Worm (Caenorhabditis elegans): ENCODE data around the gene mup-2.

The mup-2 gene

DNA sequence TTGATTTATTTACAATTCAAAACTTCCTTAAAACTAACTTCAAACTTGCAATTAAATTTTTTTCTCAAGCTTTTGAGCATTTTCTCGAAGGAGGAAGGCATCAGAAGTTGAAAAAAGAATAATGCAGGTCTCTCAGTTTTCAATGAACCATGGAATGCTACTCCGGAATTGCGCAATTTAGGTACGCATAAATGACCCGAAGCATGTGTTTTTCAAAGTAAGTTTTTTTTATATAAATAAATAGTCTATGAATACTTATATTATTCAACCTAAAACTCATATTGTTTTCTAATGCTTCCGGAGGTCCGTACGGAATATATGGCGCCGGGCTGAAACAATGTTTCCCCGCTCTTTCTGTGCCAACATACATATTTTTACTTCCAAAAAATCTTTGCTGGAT is 23.7 kb upstream of the mup-2 start, which contains the start of gene K10C2.2:
K10C2.2 (minus strand) TSS at position 101 of the 400 bp plus-strand sequence.
- TF ChIP-seq ztf-16 (tag; optimal IDR thresholded peaks at IDR 0.05) (no peak), K09A11.1 (tag; optimal IDR thresholded peaks at IDR 0.05; ENCODE audit: insufficient read depth) (no peak), unc-42 (tag; optimal IDR thresholded peaks at IDR 0.05) (no peak), ceh-2 (tag; optimal IDR thresholded peaks at IDR 0.05) (no peak), ceh-30 (tag; optimal IDR thresholded peaks at IDR 0.05) (no peak), ceh-48 (tag; optimal IDR thresholded peaks at IDR 0.05) (no peak), nhr-11 (tag; optimal IDR thresholded peaks at IDR 0.05) (no peak), ref-2 (tag; optimal IDR thresholded peaks at IDR 0.05) (no peak)

DNA sequence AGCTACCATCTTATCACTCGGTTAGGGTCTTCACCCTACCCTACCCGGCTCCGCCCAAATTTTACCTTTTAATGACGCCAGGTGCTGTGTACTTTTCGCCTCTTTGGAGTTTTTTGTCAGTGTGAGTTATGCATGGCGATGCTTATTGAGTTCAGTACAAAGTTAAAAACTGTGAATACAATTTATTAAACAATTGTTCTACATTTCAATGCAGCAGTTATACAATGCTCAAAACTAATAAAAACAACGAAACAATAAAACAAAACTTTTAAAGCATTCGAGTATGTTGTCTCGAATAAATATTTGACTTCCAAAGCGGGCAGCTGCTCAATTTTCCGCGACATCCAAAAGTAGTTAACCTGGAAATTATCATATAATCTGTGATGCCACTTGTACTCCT is 20.5 kb upstream of the mup-2 start, which contains the start of gene ctsa-2:
ctsa-2 (minus strand) TSS at position 101 of the 400 bp plus-strand sequence.
- TF ChIP-seq zip-5 (tag; optimal IDR thresholded peaks at IDR 0.05): no peak
- no peak for TF ChIP-seq C38D4.7 (GFP tag; optimal IDR thresholded peaks at IDR 0.05)
- TF ChIP-seq ceh-22 (tag; optimal IDR thresholded peaks at IDR 0.05): no peak
- no peak for TF ChIP-seq ceh-18 (tag; optimal IDR thresholded peaks at IDR 0.05)
- no peak for TF ChIP-seq hlh-15 (tag; optimal IDR thresholded peaks at IDR 0.05)
- no peak for TF ChIP-seq gmeb-2 (tag; optimal IDR thresholded peaks at IDR 0.05)
- TF ChIP-seq lin-11 (tag; optimal IDR thresholded peaks at IDR 0.05): no peak

DNA sequence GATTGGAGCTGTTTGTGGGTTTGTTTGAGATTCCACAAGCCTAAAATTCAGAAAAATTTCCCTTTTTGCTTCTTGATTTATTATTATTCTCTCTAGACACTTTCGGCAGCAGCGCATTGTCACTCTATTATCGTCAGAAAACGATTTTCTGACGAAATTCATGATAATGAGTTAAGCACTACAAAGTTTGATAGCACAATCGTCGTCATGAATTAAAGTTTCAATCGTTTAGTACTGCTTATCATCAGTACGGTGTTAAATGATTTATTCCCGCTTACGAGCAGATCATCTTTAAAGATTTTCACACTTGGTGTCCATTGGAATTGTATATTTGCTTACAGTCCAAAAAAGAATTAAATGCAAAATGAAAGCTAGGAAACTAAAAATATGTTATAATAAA is 19.5 kb upstream of the mup-2 start:
- no peak for TF ChIP-seq odd-2 (tag; optimal IDR thresholded peaks at IDR 0.05)
- TF ChIP-seq elt-4 (tag; optimal IDR thresholded peaks at IDR 0.05): no peak
- TF ChIP-seq unc-86 (tag; optimal IDR thresholded peaks at IDR 0.05): no peak
- no peak for TF ChIP-seq lin-11 (tag; optimal IDR thresholded peaks at IDR 0.05)
- no peak for TF ChIP-seq ceh-22 (tag; optimal IDR thresholded peaks at IDR 0.05)
- TF ChIP-seq hlh-6 (tag; optimal IDR thresholded peaks at IDR 0.05): no peak
- no peak for TF ChIP-seq nhr-11 (tag; optimal IDR thresholded peaks at IDR 0.05)
- no peak for TF ChIP-seq pha-4 (tag; optimal IDR thresholded peaks at IDR 0.05)
- no peak for TF ChIP-seq elt-2 (tag; optimal IDR thresholded peaks at IDR 0.05)
- TF ChIP-seq ceh-14 (tag; optimal IDR thresholded peaks at IDR 0.05): no peak

DNA sequence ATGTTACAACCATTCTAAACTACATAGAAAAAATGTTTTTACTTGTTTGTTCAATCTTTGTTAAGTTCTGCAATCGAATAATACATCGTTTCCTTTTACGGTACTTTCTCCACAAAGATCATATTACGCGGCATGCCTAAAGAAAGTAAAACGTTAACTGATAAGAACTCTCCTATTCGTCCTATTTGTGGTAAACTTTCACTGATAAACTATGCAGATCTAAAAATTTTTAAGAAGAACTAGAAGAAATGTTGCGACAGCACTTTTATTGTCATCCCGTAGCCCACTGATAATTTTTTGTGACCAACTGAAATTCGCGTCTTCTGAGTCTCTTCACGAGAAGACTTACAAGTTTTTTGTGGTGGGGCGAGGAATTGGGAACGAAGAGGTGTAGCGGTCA is 17.1 kb upstream of the mup-2 start:
- no peak for TF ChIP-seq gmeb-2 (tag; optimal IDR thresholded peaks at IDR 0.05)
- no peak for TF ChIP-seq ceh-31 (tag; optimal IDR thresholded peaks at IDR 0.05)
- TF ChIP-seq hlh-8 (tag; optimal IDR thresholded peaks at IDR 0.05): no peak
- TF ChIP-seq syd-9 (tag; optimal IDR thresholded peaks at IDR 0.05): no peak
- TF ChIP-seq nhr-11 (tag; optimal IDR thresholded peaks at IDR 0.05): no peak
- no peak for TF ChIP-seq odd-2 (tag; optimal IDR thresholded peaks at IDR 0.05)

DNA sequence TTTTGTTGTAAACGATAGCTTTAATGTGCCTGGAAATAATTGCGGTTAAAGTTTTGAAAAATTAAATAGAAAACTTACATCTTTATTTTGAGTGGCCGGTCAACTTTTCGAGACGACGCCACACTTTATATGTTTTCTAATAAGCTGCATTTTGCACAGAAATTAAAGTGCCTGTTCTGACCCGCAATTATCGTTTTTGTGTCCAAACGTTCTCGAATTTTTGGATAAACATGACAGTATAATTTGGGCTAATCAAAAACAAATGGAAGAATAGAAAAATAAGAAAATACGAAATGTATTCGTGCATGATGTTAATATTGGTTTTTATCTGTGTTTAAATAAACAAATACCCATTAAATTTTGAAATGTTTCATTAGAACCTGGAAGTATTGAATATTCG is 10.7 kb upstream of the mup-2 start, which contains the start of gene K10C2.12:
K10C2.12 (minus strand) TSS at position 101 of the 400 bp plus-strand sequence.
- TF ChIP-seq pag-3 (tag; optimal IDR thresholded peaks at IDR 0.05; ENCODE audit: borderline replicate concordance) (no peak), nhr-11 (tag; optimal IDR thresholded peaks at IDR 0.05) (no peak), fax-1 (tag; optimal IDR thresholded peaks at IDR 0.05) (no peak), pqm-1 (tag; optimal IDR thresholded peaks at IDR 0.05) (no peak), C38D4.7 (GFP tag; optimal IDR thresholded peaks at IDR 0.05) (no peak), T23F11.4 (GFP tag; optimal IDR thresholded peaks at IDR 0.05) (no peak), ceh-45 (GFP tag; IDR thresholded peaks at IDR 0.05) (no peak), hlh-15 (tag; optimal IDR thresholded peaks at IDR 0.05) (no peak), pros-1 (tag; optimal IDR thresholded peaks at IDR 0.05) (no peak), nfya-1 (tag; optimal IDR thresholded peaks at IDR 0.05) (no peak), elt-2 (tag; optimal IDR thresholded peaks at IDR 0.05) (no peak), sox-2 (GFP tag; IDR thresholded peaks at IDR 0.05) (no peak), fkh-6 (tag; optimal IDR thresholded peaks at IDR 0.05) (no peak), Y22D7AL.16 (tag; optimal IDR thresholded peaks at IDR 0.05) (no peak), hlh-13 (GFP tag; optimal IDR thresholded peaks at IDR 0.05) (no peak), unc-55 (GFP tag; optimal IDR thresholded peaks at IDR 0.05) (no peak), unc-86 (tag; optimal IDR thresholded peaks at IDR 0.05) (no peak), rnt-1 (tag; optimal IDR thresholded peaks at IDR 0.05) (no peak), K02D7.2 (tag; optimal IDR thresholded peaks at IDR 0.05) (no peak), sdc-2 (tag; optimal IDR thresholded peaks at IDR 0.05) (no peak)
